Fruit fly (Drosophila melanogaster): ENCODE measurements around the gene mtSSB.

DNA sequence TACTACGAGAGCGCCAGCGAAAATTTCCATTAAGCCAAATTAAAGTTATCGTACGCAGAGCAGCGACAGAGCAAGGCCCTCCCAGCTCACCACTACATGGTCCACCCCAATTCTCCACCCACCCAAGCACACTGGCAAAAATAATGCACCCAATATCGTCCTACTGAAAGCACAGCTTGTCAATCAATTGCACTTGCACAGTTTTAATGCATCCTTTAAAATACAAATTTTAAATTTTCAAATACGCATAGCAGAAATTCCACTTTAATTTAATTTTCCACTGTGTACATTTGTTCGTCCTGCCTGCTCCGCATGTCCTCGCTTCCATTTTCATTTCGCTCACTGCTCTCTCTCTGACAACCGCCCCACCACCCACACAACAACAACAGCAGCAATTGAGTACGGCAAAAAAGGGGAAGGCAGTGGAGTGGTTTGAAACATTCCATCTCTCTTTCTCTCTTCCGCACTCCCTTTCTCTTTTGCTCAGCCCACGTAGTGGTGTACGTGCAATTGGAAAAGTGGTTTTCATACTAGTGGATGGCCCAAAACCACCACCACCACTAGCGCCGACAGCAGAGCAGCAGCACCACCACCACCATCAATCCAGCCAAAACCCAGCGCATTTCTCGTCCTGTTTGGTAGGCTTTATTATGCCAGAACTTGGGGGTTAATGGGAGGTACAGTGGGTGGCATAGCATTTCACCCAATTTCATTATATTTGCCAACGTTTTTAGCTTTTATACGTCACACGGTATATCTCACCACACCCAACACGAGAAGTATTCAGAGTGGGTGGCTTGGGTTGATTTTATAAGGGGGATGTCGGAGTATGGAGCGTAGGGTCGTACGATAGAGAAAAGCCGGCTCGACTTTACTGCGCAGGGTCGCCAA is 42.8 kb upstream of the mtSSB start:
- TF ChIP-seq fd96Ca (GFP tag; IDR thresholded peaks at IDR 0.05) (peak; percentile 83), EcR (GFP tag; optimal IDR thresholded peaks at IDR 0.05) (no peak), CG4496 (GFP tag; IDR thresholded peaks at IDR 0.05) (peak; percentile 83), CG15710 (tag; optimal IDR thresholded peaks at IDR 0.05) (peak; percentile 57)

All from whole organism, pupa.